Worm (Caenorhabditis elegans): ENCODE results near the gene C16C10.1.

The C16C10.1 gene

DNA sequence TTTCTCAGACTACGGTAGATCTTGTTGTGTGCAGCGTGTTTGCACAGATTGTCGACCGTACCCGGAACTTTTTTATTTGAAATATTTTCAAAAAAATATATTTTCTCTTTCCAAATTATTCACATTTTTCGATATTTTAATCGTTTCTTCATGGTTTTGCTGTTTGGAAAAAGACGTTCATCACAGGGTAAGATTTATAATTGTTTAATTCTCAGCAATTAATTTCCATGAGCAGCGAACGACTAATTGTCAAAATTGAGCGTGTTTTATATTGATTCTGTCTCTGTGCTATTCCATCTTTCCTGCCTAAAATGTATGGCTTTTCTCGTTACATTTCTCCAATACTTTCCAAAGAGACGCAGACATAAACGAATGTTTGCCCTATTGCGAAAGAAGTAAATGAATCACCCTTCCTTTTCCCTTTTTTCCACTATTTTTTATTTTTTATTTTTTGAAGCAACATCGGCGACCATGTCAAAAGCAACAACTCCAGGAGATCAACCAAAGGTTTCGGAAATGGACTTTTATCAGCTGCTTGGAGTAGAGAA is 9.9 kb upstream of the C16C10.1 start, which contains the start of gene dnj-16:
Gene dnj-16, plus strand, starts transcription at position 51 of the 548 bp plus-strand sequence.
- TF ChIP-seq mab-5 (tag; optimal IDR thresholded peaks at IDR 0.05), result peak; percentile 16
- no peak for TF ChIP-seq ama-1 (optimal IDR thresholded peaks at IDR 0.05)
- no peak for TF ChIP-seq elt-1 (tag; optimal IDR thresholded peaks at IDR 0.05)
- TF ChIP-seq lin-11 (tag; optimal IDR thresholded peaks at IDR 0.05), result no peak
- peak; percentile 97 for TF ChIP-seq fos-1 (tag; optimal IDR thresholded peaks at IDR 0.05)
- no peak for TF ChIP-seq nhr-6 (tag; optimal IDR thresholded peaks at IDR 0.05)
- peak; percentile 29 for TF ChIP-seq lin-13 (GFP tag; optimal IDR thresholded peaks at IDR 0.05)
- TF ChIP-seq lsy-2 (tag; optimal IDR thresholded peaks at IDR 0.05), result peak; percentile 8 to 55
- TF ChIP-seq blmp-1 (tag; optimal IDR thresholded peaks at IDR 0.05; ENCODE audit: insufficient read depth), result no peak
- TF ChIP-seq C34F6.9 (tag; optimal IDR thresholded peaks at IDR 0.05), result peak; percentile 87
- TF ChIP-seq unc-39 (tag; optimal IDR thresholded peaks at IDR 0.05), result no peak
- TF ChIP-seq nhr-23 (tag; optimal IDR thresholded peaks at IDR 0.05), result no peak
- TF ChIP-seq ztf-4 (tag; optimal IDR thresholded peaks at IDR 0.05), result peak; percentile 23
- TF ChIP-seq sma-9 (GFP tag; optimal IDR thresholded peaks at IDR 0.05), result peak; percentile 12
- TF ChIP-seq sma-9 (tag; optimal IDR thresholded peaks at IDR 0.05), result no peak
- peak in 1 of 2 experiments; percentile 2 for TF ChIP-seq mdl-1 (tag; optimal IDR thresholded peaks at IDR 0.05)
- TF ChIP-seq crh-2 (tag; optimal IDR thresholded peaks at IDR 0.05), result peak; percentile 74
- no peak for TF ChIP-seq nhr-12 (tag; optimal IDR thresholded peaks at IDR 0.05)
- peak; percentile 94 for TF ChIP-seq unc-55 (GFP tag; optimal IDR thresholded peaks at IDR 0.05)
- no peak for TF ChIP-seq ztf-1 (GFP tag; conservative IDR thresholded peaks at IDR 0.05)
- no peak for TF ChIP-seq Y55F3AM.14 (GFP tag; optimal IDR thresholded peaks at IDR 0.05)
- no peak for TF ChIP-seq nhr-237 (tag; optimal IDR thresholded peaks at IDR 0.05)
- no peak for TF ChIP-seq nhr-21 (tag; optimal IDR thresholded peaks at IDR 0.05)
- TF ChIP-seq nhr-129 (tag; optimal IDR thresholded peaks at IDR 0.05), result peak; percentile 66

- no peak for TF ChIP-seq sem-4 (tag; optimal IDR thresholded peaks at IDR 0.05)
Measured at ce11 chrIII:4190241-4190640, 9.0 kb upstream of the C16C10.1 start, which contains the start of gene spp-28. spp-28 (minus strand) TSS chrIII:4190341.

- peak; percentile 84 for TF ChIP-seq blmp-1 (tag; optimal IDR thresholded peaks at IDR 0.05; ENCODE audit: insufficient read depth)
- no peak for TF ChIP-seq sma-9 (GFP tag; optimal IDR thresholded peaks at IDR 0.05)
- TF ChIP-seq sma-9 (tag; optimal IDR thresholded peaks at IDR 0.05), result no peak
- no peak for TF ChIP-seq nhr-21 (tag; optimal IDR thresholded peaks at IDR 0.05)
- TF ChIP-seq zag-1 (tag; optimal IDR thresholded peaks at IDR 0.05), result no peak
- no peak for TF ChIP-seq mbf-1 (tag; optimal IDR thresholded peaks at IDR 0.05)
- TF ChIP-seq gmeb-1 (tag; optimal IDR thresholded peaks at IDR 0.05), result no peak
- no peak for TF ChIP-seq nhr-10 (tag; optimal IDR thresholded peaks at IDR 0.05)
- no peak for TF ChIP-seq crh-2 (tag; optimal IDR thresholded peaks at IDR 0.05)
- TF ChIP-seq fos-1 (tag; optimal IDR thresholded peaks at IDR 0.05), result peak; percentile 17
- TF ChIP-seq nhr-11 (tag; optimal IDR thresholded peaks at IDR 0.05), result no peak
- no peak for TF ChIP-seq nhr-12 (tag; optimal IDR thresholded peaks at IDR 0.05)
Measured at ce11 chrIII:4189602-4190001, 8.4 kb upstream of the C16C10.1 start.

DNA sequence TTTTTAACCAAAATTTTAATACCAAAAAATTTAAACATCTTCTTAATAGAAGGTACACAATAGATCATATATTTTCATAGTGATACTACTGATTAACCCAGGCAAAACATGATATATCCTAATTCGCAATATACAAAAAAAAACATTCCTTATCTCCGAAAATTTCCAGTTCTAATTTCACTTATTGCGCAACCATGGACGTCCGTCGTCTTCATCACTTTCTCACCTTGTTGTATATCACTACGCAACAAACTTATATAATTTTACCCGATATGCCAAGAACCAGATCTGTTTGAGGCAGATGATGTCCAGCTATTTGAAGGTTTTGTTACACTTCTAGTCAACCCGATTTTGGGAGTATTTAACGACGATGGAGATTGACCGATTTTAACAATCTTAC is 6.6 kb upstream of the C16C10.1 start, which contains the start of gene R74.2:
Gene R74.2, plus strand, starts transcription at position 316 of the 400 bp plus-strand sequence.
- peak; percentile 41 for TF ChIP-seq nhr-25 (tag; optimal IDR thresholded peaks at IDR 0.05)
- TF ChIP-seq peb-1 (tag; optimal IDR thresholded peaks at IDR 0.05), result no peak
- TF ChIP-seq sma-9 (GFP tag; optimal IDR thresholded peaks at IDR 0.05), result no peak
- no peak for TF ChIP-seq sma-9 (tag; optimal IDR thresholded peaks at IDR 0.05)
- no peak for TF ChIP-seq lin-13 (GFP tag; optimal IDR thresholded peaks at IDR 0.05)
- TF ChIP-seq C34F6.9 (tag; optimal IDR thresholded peaks at IDR 0.05), result no peak
- peak; percentile 75 for TF ChIP-seq blmp-1 (tag; optimal IDR thresholded peaks at IDR 0.05; ENCODE audit: insufficient read depth)
- no peak for TF ChIP-seq nhr-10 (tag; optimal IDR thresholded peaks at IDR 0.05)

ce11 chrIII:4186751-4187309 is 5.6 kb upstream of the C16C10.1 start, which contains the start of gene lars-1:
lars-1 (minus strand) TSS chrIII:4186801.
- TF ChIP-seq lsy-2 (tag; optimal IDR thresholded peaks at IDR 0.05) (peak in 1 of 2 experiments; percentile 12), dmd-4 (tag; optimal IDR thresholded peaks at IDR 0.05) (no peak), nhr-21 (tag; optimal IDR thresholded peaks at IDR 0.05) (no peak), crh-2 (tag; optimal IDR thresholded peaks at IDR 0.05) (peak; percentile 21), elt-3 (tag; optimal IDR thresholded peaks at IDR 0.05) (no peak), snpc-4 (tag; optimal IDR thresholded peaks at IDR 0.05) (no peak), unc-62 (GFP tag; optimal IDR thresholded peaks at IDR 0.05) (no peak), F13H6.1 (tag; optimal IDR thresholded peaks at IDR 0.05) (no peak), unc-55 (GFP tag; optimal IDR thresholded peaks at IDR 0.05) (no peak), C34F6.9 (tag; optimal IDR thresholded peaks at IDR 0.05) (peak; percentile 30)
